Fruit fly (Drosophila melanogaster) S2 (cell line): Measurements from ENCODE around the gene CG33985.

Experiments used
- CG8478 ChIP-seq: fragments of >200 bp; optimal IDR thresholded peaks from 2 replicates; lab custom pipeline; 2018
- CTCF ChIP-seq, 2 experiments: fragments of >200 bp; optimal IDR thresholded peaks; 2 replicates each; lab custom pipeline; 2018

CG33985 gene

DNA sequence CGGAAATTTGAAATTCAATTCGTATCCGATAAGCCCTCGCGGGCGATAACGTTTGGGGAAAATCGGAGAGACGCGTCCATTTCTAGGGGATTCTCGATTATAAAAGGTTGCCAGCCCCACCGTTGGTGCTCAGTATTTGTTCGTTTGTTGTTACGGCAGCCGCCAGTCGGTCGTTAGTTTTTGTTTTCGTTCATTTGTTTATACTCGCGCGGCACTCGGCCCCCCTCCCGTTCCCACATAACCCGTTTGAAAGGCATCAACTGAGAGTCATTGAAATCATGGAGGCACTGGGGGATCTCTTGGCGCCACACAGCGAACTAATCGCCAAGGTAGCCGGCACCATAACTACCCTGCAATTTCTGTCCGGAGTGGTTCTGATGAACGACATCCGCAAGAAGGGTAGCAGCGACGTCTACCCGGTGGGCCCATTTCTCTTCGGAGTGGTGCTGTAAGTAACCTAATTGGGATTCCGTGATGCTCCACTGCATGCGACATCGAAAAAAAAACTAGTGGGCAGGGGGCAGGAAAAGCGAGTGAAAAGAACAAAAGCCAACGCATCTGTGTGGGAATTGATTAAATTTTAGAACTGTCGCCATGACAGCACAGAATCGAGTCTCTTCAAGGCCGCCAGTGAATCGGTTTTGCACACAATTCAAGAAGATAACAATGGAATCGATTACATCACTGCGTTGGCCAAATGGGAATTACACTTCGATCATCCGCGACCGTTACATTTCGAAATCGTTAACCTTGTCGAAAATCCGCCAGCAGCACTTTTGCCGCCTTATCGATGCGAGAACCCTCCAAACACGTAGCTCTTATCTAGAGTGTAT, 25.6 kb downstream of the CG33985 start, which contains the start of gene CG7272:
Gene CG7272, plus strand, starts transcription at position 126 of the 833 bp plus-strand sequence.
- TF ChIP-seq CG8478 (lab: Kevin White, UChicago) (no peak), CTCF (optimal IDR thresholded peaks at IDR 0.05; lab: Kevin White, UChicago) (no peak)

DNA sequence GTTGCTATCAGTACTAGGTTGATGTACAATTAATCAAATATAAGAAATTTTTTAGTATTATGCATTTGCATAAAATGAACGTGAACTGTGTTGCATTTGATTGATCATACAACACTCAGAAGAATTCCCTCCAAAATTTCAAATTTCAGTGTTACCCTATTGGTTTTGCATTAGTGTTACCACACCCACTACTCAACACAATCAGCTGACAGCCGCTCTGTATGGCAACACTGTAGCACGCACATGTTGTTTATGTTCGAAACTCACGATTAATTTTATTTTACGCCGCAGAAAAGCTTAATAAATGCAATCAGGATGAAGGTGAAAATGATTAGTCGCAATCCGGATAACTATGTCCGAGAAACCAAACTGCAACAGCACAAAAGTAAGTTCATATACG, 27.9 kb downstream of the CG33985 start, which contains the start of gene CG7275:
Gene CG7275, plus strand, starts transcription at position 215 of the 400 bp plus-strand sequence.
- TF ChIP-seq CTCF (optimal IDR thresholded peaks at IDR 0.05; lab: Kevin White, UChicago) (no peak), CG8478 (lab: Kevin White, UChicago) (no peak)

DNA sequence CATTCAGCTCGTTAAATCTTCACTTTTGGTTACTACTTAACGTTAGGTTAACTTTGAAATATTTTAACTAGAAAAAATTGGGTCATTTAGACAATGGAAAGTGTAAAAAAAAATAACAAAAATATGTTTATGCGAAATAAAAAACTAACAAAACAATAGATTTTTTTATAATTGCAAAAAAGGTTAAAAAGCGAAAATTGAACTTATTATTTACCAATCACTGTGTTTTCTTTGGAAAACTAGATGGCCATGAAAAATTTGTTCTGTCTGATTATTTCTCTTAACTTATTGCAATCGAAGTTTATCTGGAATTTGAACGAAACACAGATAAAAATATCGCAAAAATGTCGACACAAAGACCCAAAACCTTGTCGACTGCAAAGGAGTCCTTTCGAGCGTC, 28.7 kb downstream of the CG33985 start, which contains the start of gene CG7276:
Gene CG7276, plus strand, starts transcription at position 301 of the 400 bp plus-strand sequence.
- TF ChIP-seq CG8478 (lab: Kevin White, UChicago) (no peak), CTCF (optimal IDR thresholded peaks at IDR 0.05; lab: Kevin White, UChicago) (no peak)

DNA sequence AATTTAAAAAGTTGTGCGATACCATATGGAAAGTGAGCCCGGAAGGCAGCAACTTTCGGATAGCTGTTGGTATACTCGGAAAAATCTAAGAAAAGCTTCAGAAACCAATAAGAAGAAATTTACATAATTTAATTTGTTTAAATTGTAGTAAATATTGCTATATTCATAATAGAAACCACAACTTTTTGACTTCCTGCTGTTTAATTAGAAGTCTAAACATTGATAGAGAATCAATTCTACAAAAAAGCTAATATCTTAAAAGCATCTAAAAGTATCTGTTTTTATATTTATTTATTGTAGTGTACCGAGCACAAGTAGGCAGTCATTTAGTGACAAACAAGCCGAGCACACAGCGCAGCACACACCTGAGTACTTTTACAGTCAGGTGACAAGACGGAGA, 30.3 kb downstream of the CG33985 start, which contains the start of gene CG13455:
Gene CG13455, plus strand, starts transcription at position 301 of the 400 bp plus-strand sequence.
- no peak for TF ChIP-seq CTCF (optimal IDR thresholded peaks at IDR 0.05; lab: Kevin White, UChicago)
- no peak for TF ChIP-seq CG8478 (lab: Kevin White, UChicago)

DNA sequence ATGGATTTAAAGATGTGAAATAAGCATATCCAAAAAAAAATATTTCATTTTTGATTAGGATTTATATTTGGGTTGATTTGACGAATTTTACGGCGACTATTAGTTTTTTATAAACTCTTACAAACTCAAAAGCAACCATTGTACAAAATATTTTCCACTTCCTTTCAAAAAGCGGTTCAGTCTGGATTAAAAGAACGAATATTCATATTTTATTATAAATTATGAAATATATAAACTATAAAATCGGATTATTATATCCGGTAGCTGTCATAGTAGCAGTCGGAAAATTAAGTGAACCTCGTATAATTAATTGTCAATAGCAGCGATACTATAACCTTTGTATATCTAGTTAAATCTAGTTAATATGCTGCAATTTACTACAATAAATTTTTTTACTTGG, 31.2 kb downstream of the CG33985 start, which contains the start of gene CG12355:
Gene CG12355, minus strand, starts transcription at position 101 of the 400 bp plus-strand sequence.
- TF ChIP-seq CG8478 (lab: Kevin White, UChicago) (no peak), CTCF (optimal IDR thresholded peaks at IDR 0.05; lab: Kevin White, UChicago) (no peak)

DNA sequence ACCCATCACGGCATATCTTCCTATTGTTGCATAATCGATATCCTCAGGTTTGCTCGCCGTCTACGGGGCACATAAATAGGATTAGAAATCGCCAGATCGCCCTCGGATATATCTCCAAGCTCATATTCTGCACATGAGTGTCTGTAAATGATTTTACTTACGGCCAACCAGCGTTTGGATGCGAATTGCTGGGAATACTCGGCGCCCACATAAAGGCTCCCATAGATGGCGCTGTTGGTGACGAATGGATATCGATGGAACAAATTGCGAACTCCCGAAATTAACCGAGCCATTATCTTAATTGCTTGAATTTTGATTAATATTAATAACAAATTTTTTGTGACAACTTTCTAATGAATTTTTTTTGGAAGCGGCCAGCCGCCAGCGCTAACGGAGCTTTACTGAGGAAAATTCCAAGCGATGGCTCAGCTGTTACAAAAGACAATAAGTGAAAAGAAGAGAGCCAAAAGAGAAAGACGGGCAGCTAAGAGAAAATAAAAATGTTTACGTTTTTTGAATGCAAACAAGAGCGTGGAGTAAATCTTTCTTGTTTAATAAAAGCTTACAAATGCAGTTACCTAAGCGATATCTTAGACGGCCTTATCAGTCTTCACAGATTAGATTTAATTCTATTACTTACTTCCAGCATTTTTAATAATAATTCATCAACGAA, 31.9 kb downstream of the CG33985 start:
- peak; percentile 54 to 68 for TF ChIP-seq CTCF (optimal IDR thresholded peaks at IDR 0.05; lab: Kevin White, UChicago)
- TF ChIP-seq CG8478 (lab: Kevin White, UChicago): no peak

DNA sequence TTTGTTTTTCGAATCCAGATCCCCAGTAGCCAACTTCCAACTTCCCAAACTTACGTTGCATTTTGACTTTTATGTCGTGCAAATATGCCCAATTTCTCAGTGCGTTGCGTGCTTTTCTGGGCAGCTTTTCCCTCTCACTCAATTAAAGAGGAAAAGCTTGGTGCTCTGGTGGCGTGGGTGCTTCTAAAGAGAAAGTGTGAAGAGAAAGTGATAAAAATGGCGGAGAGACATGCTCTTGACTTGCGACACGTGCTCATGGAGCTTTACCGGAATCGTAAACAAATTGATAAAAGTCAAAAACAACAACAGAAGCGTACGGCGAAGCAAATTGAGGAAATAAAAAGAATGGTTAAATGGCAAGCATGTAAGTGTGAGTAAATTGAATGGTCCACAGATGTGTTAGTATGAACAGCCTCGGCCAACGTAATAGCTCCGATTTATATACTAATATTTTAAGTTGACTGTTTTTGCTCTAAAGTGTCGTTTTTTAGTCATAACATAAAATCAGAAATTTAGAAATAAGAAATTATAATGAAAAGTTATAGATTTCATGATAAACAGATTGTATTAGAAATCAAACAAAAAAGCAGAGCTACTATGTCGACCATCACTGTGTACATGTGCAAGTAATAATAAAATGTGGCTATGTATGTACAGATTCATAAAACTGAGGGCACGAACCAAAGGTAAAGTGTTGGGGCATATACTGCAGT, 32.6 kb downstream of the CG33985 start:
- TF ChIP-seq CG8478 (lab: Kevin White, UChicago) (no peak), CTCF (optimal IDR thresholded peaks at IDR 0.05; lab: Kevin White, UChicago) (no peak)

DNA sequence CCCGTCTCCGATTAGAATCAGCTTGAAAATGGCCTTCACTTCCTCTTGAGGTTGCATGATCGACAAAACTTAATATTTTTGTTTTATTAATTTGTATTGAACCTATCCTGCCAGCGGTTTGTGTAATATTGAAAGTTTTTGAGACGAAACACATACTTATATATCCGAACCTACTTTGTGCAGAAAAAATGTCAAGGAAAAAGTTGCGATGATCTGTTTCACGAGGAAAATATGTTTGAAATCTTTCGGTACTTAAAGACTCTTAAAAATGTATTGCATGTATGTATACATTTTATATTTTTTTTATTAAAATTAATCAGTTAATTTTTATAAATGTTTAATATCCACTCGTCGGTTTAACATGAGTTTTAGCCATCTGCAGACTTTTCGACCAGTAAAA, 41.3 kb downstream of the CG33985 start, which contains the start of gene Ran-like:
Gene Ran-like, minus strand, starts transcription at position 101 of the 400 bp plus-strand sequence.
- TF ChIP-seq CTCF (optimal IDR thresholded peaks at IDR 0.05; lab: Kevin White, UChicago) (no peak), CG8478 (lab: Kevin White, UChicago) (no peak)
